Worm (Caenorhabditis elegans): ENCODE results near the gene ZK353.4.

ZK353.4 gene

ce11 chrIII:8402633-8403032 is 13.2 kb upstream of the ZK353.4 start:
- TF ChIP-seq unc-62 (GFP tag; optimal IDR thresholded peaks at IDR 0.05), result no peak

DNA sequence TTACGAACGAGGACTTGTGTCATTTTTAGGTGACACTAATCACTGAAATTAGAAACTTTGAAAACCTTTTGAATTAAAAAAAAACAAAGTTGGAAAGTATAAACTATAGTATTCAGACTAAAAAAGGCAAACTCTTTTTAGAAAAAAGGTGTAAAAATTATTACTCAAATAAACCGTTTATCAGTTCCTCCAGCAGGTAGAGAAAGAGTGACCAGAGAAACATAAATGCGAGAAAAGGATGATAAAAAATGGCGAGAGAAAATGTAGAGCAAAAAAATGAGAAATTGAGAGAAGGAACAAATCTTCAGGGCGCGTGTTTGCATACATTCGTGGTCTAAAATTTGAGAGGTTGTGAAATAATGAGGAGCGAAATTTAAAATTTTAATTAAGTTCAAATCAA is 12.4 kb upstream of the ZK353.4 start, which contains the start of gene lap-1:
TSS of gene lap-1 (minus strand) at position 42 of the 400 bp plus-strand sequence.
- no peak for TF ChIP-seq unc-62 (GFP tag; optimal IDR thresholded peaks at IDR 0.05)

- no peak for TF ChIP-seq unc-62 (GFP tag; optimal IDR thresholded peaks at IDR 0.05)
These were observed 11.0 kb upstream of the ZK353.4 start for ce11 chrIII:8400478-8400877.

- TF ChIP-seq unc-62 (GFP tag; optimal IDR thresholded peaks at IDR 0.05), result no peak
These were observed 9.0 kb upstream of the ZK353.4 start, which contains the start of gene ZK353.2 for ce11 chrIII:8398411-8398810. Gene ZK353.2 (plus strand): TSS chrIII:8398711.

ce11 chrIII:8395685-8396084 is 6.2 kb upstream of the ZK353.4 start, which contains the start of gene ZK353.3:
Gene ZK353.3 (plus strand): TSS chrIII:8395985.
- no peak for TF ChIP-seq unc-62 (GFP tag; optimal IDR thresholded peaks at IDR 0.05)

DNA sequence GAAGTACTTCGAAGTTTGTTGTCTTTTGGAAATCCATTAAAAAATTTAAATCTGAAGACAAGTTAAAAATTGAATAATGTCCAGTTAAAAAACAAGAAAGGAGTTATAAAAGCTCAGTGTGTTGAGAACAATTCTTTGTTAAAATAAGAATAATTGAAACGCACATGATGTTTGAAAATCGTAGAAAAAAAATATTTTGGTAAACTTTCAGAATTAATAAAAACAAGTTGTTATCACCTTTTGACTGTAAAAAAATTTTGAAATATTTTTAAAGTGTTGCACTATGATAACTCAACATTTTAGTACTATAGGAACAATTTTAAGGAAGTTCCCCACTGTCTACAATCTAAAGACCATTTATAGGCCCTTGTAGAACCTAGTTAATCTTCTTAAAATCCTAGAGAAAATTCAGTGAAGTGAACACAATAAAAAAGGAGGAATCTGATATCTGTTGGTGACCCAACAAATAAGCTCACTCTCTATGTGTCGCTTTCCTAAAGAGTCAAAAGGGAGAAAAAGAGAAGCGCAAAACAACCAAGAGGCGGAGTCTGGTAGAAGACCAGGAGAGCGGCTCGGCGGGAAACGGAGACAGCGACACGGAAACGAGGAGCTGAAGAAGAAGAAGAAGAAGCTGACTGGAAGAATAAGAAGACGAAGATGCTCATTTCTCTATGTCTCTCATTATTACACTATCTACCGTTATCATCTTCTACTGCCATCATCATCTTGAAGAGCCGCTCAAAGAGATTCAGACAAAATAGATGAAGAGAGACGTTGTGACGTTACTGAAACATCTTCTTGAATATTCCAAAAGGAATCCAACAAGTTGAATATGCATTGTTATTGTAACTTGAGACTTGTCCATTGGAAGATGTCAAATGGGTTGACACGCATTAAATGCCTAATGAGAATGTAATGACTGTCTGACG is 5.2 kb upstream of the ZK353.4 start, which contains the start of gene ZK353.10:
TSS of gene ZK353.10 (minus strand) at position 51 of the 929 bp plus-strand sequence.
- TF ChIP-seq unc-62 (GFP tag; optimal IDR thresholded peaks at IDR 0.05), result no peak

DNA sequence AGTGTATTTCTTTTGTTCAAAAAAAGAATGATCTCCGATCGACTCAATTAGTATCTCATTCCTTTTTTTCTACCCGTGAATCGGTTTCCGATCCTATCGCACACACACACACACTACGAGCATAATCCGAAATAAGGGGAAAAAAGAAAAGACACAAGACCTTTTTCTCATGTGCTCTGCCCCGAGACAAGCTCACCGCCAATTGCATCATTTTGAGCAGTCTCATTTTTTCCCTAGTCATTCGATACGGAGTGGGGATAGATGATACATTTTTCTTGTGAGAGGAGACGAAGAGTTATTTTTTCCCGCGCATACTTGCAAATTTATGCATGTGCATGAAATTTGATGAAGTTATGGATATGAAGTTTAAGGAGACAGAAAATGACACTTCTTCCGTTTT is 2.9 kb upstream of the ZK353.4 start:
- TF ChIP-seq unc-62 (GFP tag; optimal IDR thresholded peaks at IDR 0.05), result no peak

DNA sequence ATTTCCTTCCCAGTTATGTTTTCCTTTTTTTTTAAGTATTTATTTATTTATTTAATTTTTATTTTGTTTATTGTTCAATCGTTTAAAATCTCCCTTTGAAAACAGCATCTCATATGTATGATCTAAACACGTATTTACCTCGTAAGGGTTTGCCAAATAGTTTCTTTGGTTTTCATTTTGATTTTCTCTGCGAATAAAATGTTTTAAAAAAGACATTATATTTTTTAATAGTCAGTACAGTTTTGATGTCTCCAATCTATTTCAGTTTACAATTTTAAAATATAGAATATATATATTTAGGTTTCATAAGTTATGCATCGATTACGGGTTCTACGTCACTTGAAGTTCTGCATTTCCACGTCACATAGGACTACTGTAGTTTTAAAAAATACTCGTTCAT is 8.8 kb downstream of the ZK353.4 start, which contains the start of gene R05D3.12:
TSS of gene R05D3.12 (plus strand) at position 301 of the 400 bp plus-strand sequence.
- no peak for TF ChIP-seq unc-62 (GFP tag; optimal IDR thresholded peaks at IDR 0.05)

DNA sequence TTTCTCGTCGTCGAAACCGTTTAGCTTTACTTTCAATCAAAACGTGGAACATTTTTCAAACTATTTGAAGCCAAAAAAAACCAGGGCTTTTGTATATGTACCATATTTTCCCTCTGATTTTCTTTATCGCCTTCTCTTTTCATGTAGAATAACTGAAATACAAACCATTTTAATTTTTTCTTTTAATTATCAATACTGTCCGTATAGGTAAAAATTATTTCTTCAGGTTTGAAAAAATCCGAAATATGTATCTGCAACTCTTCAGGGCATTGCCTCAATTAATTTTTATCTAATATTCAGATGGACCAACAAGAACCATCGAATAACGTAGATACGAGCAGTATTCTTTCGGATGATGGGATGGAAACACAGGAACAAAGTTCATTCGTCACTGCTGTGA is 14.4 kb downstream of the ZK353.4 start, which contains the start of gene met-2:
TSS of gene met-2 (plus strand) at position 301 of the 400 bp plus-strand sequence.
- no peak for TF ChIP-seq unc-62 (GFP tag; optimal IDR thresholded peaks at IDR 0.05)

ce11 chrIII:8371595-8372305 is 17.7 kb downstream of the ZK353.4 start, which contains the start of gene lmbr-1:
Gene lmbr-1 (plus strand): TSS chrIII:8372255.
- no peak for TF ChIP-seq unc-62 (GFP tag; optimal IDR thresholded peaks at IDR 0.05)

DNA sequence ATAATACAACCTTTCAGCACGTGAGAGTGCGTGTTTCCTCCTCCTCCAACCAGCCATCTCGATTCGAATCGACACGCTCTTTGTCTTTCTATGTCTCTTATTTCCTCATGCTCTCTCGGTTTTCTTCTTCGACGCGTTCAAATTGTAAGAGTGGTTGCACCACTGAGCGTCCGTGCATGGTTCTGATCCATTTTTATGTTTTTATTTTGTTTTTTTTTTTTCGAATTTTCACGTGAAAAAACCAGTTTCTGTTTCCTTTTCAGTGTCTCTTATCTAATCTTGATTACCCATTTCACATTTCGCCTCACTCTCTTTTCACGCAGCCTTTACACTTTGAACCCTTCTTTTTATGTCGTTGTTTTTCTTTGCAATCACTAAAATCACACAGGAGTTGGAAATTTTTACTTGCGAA is 18.6 kb downstream of the ZK353.4 start:
- no peak for TF ChIP-seq unc-62 (GFP tag; optimal IDR thresholded peaks at IDR 0.05)

DNA sequence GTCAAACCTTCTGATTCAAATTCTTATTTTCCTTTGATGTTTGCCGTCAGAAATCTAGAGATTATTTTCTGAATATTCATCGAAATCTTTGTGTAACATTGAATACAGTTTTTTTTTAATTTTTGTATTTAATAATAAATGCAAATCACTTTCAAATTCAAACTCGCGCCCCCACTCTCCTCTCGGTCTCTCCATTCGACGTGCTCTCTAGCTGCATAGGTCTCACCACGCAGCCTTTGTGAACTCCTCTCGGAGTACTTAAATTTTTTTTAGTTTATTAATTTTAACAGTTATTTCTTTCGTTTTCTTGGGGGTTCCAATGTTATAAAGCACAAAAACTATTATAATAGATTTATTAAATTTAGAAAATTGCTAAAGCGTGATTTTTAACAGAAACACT is 19.3 kb downstream of the ZK353.4 start:
- no peak for TF ChIP-seq unc-62 (GFP tag; optimal IDR thresholded peaks at IDR 0.05)

- TF ChIP-seq unc-62 (GFP tag; optimal IDR thresholded peaks at IDR 0.05), result no peak
These were observed 20.3 kb downstream of the ZK353.4 start for ce11 chrIII:8369172-8369571.

- TF ChIP-seq unc-62 (GFP tag; optimal IDR thresholded peaks at IDR 0.05), result no peak
These were observed 20.8 kb downstream of the ZK353.4 start, which contains the start of gene R05D3.9 for ce11 chrIII:8368619-8369018. Gene R05D3.9 (minus strand): TSS chrIII:8368719.

DNA sequence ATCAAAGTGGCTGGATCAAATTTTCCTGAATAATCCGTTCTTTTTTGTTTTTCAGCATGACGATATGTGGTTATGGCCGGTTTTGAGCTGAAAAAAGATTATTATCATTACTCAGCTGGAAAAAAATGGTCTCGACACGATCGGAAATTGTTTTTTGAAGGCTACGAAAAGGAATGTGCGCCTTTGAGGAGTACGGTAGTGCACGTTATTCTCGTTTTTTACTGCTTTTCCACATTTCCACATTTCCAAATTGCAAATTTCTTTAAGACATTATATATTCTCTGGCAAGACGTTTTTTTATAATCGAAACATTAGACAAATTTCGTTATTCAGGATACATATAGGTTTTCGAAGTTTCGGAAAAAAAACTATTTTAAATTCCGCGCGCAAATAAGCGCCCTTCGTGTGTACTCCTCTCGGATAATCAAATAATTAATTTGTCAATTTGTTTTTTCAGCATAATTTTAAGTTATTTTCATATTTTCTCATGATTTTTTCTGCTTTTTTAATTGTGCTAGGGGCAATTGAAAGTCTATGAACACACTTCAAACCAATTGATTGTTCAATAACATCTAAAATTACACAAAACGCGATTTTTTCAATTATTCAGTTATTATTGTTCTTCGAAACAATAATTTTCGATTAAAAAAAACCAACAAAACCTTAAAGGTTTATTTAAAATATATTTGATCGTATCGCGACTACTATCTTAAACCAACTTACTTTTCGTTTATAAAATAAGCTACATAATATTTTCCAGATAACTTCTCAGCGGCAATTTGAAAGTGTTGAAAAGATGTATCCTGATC is 26.0 kb downstream of the ZK353.4 start, which contains the start of gene R05D3.3:
TSS of gene R05D3.3 (plus strand) at position 759 of the 809 bp plus-strand sequence.
- no peak for TF ChIP-seq unc-62 (GFP tag; optimal IDR thresholded peaks at IDR 0.05)
